Worm (Caenorhabditis elegans): ENCODE data around the gene fbxa-158.
"Not testable (repeated sequence)": the region's sequence is repeated elsewhere in the genome, so short reads cannot be mapped to it uniquely, and the experiment has no call there.

- not testable (repeated sequence) for TF ChIP-seq cog-1 (tag; optimal IDR thresholded peaks at IDR 0.05); ztf-23 (GFP tag; IDR thresholded peaks at IDR 0.05); flt-1 (GFP tag; IDR thresholded peaks at IDR 0.05); ztf-29 (GFP tag; IDR thresholded peaks at IDR 0.05); T22C8.4 (GFP tag; IDR thresholded peaks at IDR 0.05); tab-1 (GFP tag; IDR thresholded peaks at IDR 0.05)
These were observed 15.3 kb upstream of the fbxa-158 start, which contains the start of gene srg-20 for ce11 chrII:1636392-1636791.

All from whole organism, midembryonic.